Worm (Caenorhabditis elegans): ENCODE measurements around the gene irld-6.

irld-6 gene

DNA sequence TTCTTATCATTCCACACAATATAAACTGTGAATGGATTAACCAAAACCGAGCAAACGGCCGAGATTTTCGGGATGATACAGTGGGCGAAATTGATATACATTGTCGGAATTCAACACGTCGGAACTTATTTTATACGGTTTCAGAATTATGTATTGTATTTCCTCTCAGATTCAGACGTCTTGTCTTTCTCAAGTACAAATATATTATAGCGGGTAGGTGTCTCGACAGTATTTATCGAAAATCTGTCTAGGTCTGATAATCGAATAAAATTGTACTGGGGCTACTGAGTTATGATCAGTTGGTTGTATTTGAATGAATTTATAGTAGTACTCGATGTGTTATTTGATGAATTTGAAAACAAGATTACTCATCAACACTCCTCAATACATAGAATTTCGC lies 12.9 kb downstream of the irld-6 start, which contains the start of gene srj-22:
Gene srj-22 (minus strand): TSS at position 101 of the 400 bp plus-strand sequence.
- TF ChIP-seq crh-2 (tag; optimal IDR thresholded peaks at IDR 0.05) (no peak), nhr-11 (tag; optimal IDR thresholded peaks at IDR 0.05) (no peak), sma-3 (GFP tag; optimal IDR thresholded peaks at IDR 0.05) (no peak), nhr-23 (tag; optimal IDR thresholded peaks at IDR 0.05) (no peak), dmd-4 (tag; optimal IDR thresholded peaks at IDR 0.05) (no peak), lsy-2 (tag; optimal IDR thresholded peaks at IDR 0.05) (no peak), mab-5 (tag; optimal IDR thresholded peaks at IDR 0.05) (no peak), alr-1 (tag; optimal IDR thresholded peaks at IDR 0.05) (no peak), skn-1 (tag; optimal IDR thresholded peaks at IDR 0.05) (no peak), peb-1 (tag; optimal IDR thresholded peaks at IDR 0.05) (no peak), nhr-12 (tag; optimal IDR thresholded peaks at IDR 0.05) (no peak), aly-2 (tag; optimal IDR thresholded peaks at IDR 0.05) (no peak), lin-11 (tag; optimal IDR thresholded peaks at IDR 0.05) (no peak), ama-1 (optimal IDR thresholded peaks at IDR 0.05) (no peak), ztf-11 (tag; optimal IDR thresholded peaks at IDR 0.05) (no peak), C34F6.9 (tag; optimal IDR thresholded peaks at IDR 0.05) (no peak), elt-1 (tag; optimal IDR thresholded peaks at IDR 0.05) (no peak), zag-1 (tag; optimal IDR thresholded peaks at IDR 0.05) (no peak)

DNA sequence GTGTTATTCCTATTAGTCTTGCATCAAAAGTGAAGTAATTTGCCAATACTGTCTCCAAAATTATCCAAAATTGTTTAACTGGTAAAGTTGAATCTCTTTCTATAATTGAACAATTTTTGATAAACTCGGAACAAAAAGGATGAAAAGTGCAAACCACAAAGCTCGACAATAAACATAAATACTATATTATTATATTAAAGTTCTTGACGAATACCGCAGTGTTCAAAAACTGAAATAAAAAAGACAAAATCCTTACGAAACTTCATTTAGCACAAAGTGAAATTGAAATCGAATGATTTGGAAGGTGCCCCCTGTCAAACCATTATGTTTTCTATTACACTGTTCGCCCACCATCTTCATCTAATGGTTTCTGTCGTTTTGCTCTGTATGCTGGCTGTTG lies 15.2 kb downstream of the irld-6 start, which contains the start of gene ZC302.3:
Gene ZC302.3 (minus strand): TSS at position 101 of the 400 bp plus-strand sequence.
- TF ChIP-seq alr-1 (tag; optimal IDR thresholded peaks at IDR 0.05), result no peak
- no peak for TF ChIP-seq ztf-11 (tag; optimal IDR thresholded peaks at IDR 0.05)
- no peak for TF ChIP-seq fos-1 (tag; optimal IDR thresholded peaks at IDR 0.05)
- TF ChIP-seq unc-55 (GFP tag; optimal IDR thresholded peaks at IDR 0.05), result no peak
- TF ChIP-seq nhr-23 (tag; optimal IDR thresholded peaks at IDR 0.05), result no peak
- no peak for TF ChIP-seq peb-1 (tag; optimal IDR thresholded peaks at IDR 0.05)
- no peak for TF ChIP-seq lin-39 (tag; optimal IDR thresholded peaks at IDR 0.05)
- no peak for TF ChIP-seq skn-1 (tag; optimal IDR thresholded peaks at IDR 0.05)
- no peak for TF ChIP-seq F13H6.1 (tag; optimal IDR thresholded peaks at IDR 0.05)
- TF ChIP-seq mdl-1 (tag; optimal IDR thresholded peaks at IDR 0.05), result no peak
- no peak for TF ChIP-seq unc-39 (tag; optimal IDR thresholded peaks at IDR 0.05)
- TF ChIP-seq sma-3 (GFP tag; optimal IDR thresholded peaks at IDR 0.05), result no peak
- TF ChIP-seq unc-62 (GFP tag; optimal IDR thresholded peaks at IDR 0.05), result no peak
- no peak for TF ChIP-seq sma-9 (GFP tag; optimal IDR thresholded peaks at IDR 0.05)
- no peak for TF ChIP-seq sma-9 (tag; optimal IDR thresholded peaks at IDR 0.05)
- no peak for TF ChIP-seq elt-3 (tag; optimal IDR thresholded peaks at IDR 0.05)
- no peak for TF ChIP-seq blmp-1 (tag; optimal IDR thresholded peaks at IDR 0.05; ENCODE audit: insufficient read depth)
- no peak for TF ChIP-seq ama-1 (optimal IDR thresholded peaks at IDR 0.05)

DNA sequence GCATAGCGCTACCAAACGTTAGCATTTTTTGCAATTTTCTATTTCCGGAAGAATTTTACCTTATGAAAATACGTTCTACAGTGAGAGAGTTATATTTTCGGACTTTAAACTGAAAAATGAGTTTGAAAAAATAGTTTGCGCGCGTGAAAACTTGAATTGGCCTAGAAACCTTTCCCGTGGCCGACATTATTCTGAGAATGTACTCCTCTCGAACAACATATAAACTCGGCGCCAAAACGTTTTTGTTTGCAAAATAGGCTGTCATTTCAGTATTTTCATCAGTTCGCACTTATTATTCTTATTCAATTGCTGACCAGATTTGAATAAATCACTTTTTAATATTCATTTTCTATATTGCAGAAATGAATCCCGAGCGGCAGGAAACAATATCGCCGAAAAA lies 19.8 kb downstream of the irld-6 start, which contains the start of the genes mre-11 and wdr-5.3:
Gene mre-11 (minus strand): TSS at position 113 of the 400 bp plus-strand sequence.
Gene wdr-5.3 (plus strand): TSS at position 361 of the 400 bp plus-strand sequence.
- no peak for TF ChIP-seq ztf-4 (tag; optimal IDR thresholded peaks at IDR 0.05)
- no peak for TF ChIP-seq lin-39 (tag; optimal IDR thresholded peaks at IDR 0.05)
- peak; percentile 80 for TF ChIP-seq gmeb-1 (tag; optimal IDR thresholded peaks at IDR 0.05)
- TF ChIP-seq nhr-77 (tag; optimal IDR thresholded peaks at IDR 0.05), result no peak
- TF ChIP-seq lin-13 (GFP tag; optimal IDR thresholded peaks at IDR 0.05), result no peak
- no peak for TF ChIP-seq mbf-1 (tag; optimal IDR thresholded peaks at IDR 0.05)
- TF ChIP-seq nhr-10 (tag; optimal IDR thresholded peaks at IDR 0.05), result no peak
- no peak for TF ChIP-seq skn-1 (tag; optimal IDR thresholded peaks at IDR 0.05)
- no peak for TF ChIP-seq egl-27 (tag; optimal IDR thresholded peaks at IDR 0.05)
- TF ChIP-seq nhr-11 (tag; optimal IDR thresholded peaks at IDR 0.05), result no peak
- peak in 1 of 2 experiments; percentile 8 for TF ChIP-seq lsy-2 (tag; optimal IDR thresholded peaks at IDR 0.05)
- TF ChIP-seq C34F6.9 (tag; optimal IDR thresholded peaks at IDR 0.05), result peak; percentile 69
- TF ChIP-seq ztf-11 (tag; optimal IDR thresholded peaks at IDR 0.05), result no peak
- TF ChIP-seq unc-55 (GFP tag; optimal IDR thresholded peaks at IDR 0.05), result no peak
- no peak for TF ChIP-seq fos-1 (tag; optimal IDR thresholded peaks at IDR 0.05)
- TF ChIP-seq sma-3 (GFP tag; optimal IDR thresholded peaks at IDR 0.05), result peak; percentile 64
- no peak for TF ChIP-seq unc-39 (tag; optimal IDR thresholded peaks at IDR 0.05)
- TF ChIP-seq unc-62 (GFP tag; optimal IDR thresholded peaks at IDR 0.05), result no peak
- TF ChIP-seq nhr-25 (tag; optimal IDR thresholded peaks at IDR 0.05), result no peak
- TF ChIP-seq zag-1 (tag; optimal IDR thresholded peaks at IDR 0.05), result no peak
- no peak for TF ChIP-seq alr-1 (tag; optimal IDR thresholded peaks at IDR 0.05)
- peak in 1 of 2 experiments; percentile 16 for TF ChIP-seq mdl-1 (tag; optimal IDR thresholded peaks at IDR 0.05)
- TF ChIP-seq sem-4 (tag; optimal IDR thresholded peaks at IDR 0.05), result no peak
- peak; percentile 27 for TF ChIP-seq snpc-4 (tag; optimal IDR thresholded peaks at IDR 0.05)
- TF ChIP-seq ZK546.5 (tag; optimal IDR thresholded peaks at IDR 0.05), result no peak
- no peak for TF ChIP-seq elt-3 (tag; optimal IDR thresholded peaks at IDR 0.05)
- no peak for TF ChIP-seq blmp-1 (tag; optimal IDR thresholded peaks at IDR 0.05; ENCODE audit: insufficient read depth)
- peak; percentile 40 for TF ChIP-seq nhr-6 (tag; optimal IDR thresholded peaks at IDR 0.05)
- TF ChIP-seq nhr-129 (tag; optimal IDR thresholded peaks at IDR 0.05), result peak; percentile 18
- no peak for TF ChIP-seq ceh-82 (tag; optimal IDR thresholded peaks at IDR 0.05)
- TF ChIP-seq sma-9 (GFP tag; optimal IDR thresholded peaks at IDR 0.05), result peak; percentile 89
- TF ChIP-seq sma-9 (tag; optimal IDR thresholded peaks at IDR 0.05), result no peak
- no peak for TF ChIP-seq peb-1 (tag; optimal IDR thresholded peaks at IDR 0.05)
- no peak for TF ChIP-seq nhr-21 (tag; optimal IDR thresholded peaks at IDR 0.05)
- TF ChIP-seq aly-2 (tag; optimal IDR thresholded peaks at IDR 0.05), result no peak
- no peak for TF ChIP-seq nhr-12 (tag; optimal IDR thresholded peaks at IDR 0.05)
- peak; percentile 78 for TF ChIP-seq crh-2 (tag; optimal IDR thresholded peaks at IDR 0.05)
- TF ChIP-seq nhr-23 (tag; optimal IDR thresholded peaks at IDR 0.05), result no peak
- TF ChIP-seq ztf-1 (GFP tag; conservative IDR thresholded peaks at IDR 0.05), result no peak
- peak; percentile 67 for TF ChIP-seq F13H6.1 (tag; optimal IDR thresholded peaks at IDR 0.05)
- TF ChIP-seq mab-5 (tag; optimal IDR thresholded peaks at IDR 0.05), result no peak
- TF ChIP-seq Y55F3AM.14 (GFP tag; optimal IDR thresholded peaks at IDR 0.05), result no peak
- TF ChIP-seq elt-1 (tag; optimal IDR thresholded peaks at IDR 0.05), result no peak
- peak; percentile 32 for TF ChIP-seq lin-11 (tag; optimal IDR thresholded peaks at IDR 0.05)

Data from whole organism, L2 larva.